Worm (Caenorhabditis elegans) whole organism, early embryonic: ENCODE results near the gene W05E10.1.

Experiments used
- ama-1 ChIP-seq: fragments of 150-350 bp; optimal IDR thresholded peaks from 2 replicates; lab custom pipeline; 2014
- hmbx-1 ChIP-seq: sonication (generic microtip); optimal IDR thresholded peaks from 2 replicates; lab custom pipeline; 2016; ENCODE audit warnings: mild to moderate bottlenecking, missing genetic modification characterization, missing compliant biosample characterization
- hmg-4 ChIP-seq: fragments of 200-800 bp; sonication (Bioruptor generic); optimal IDR thresholded peaks from 2 replicates; lab custom pipeline; 2018; ENCODE audit warnings: mild to moderate bottlenecking, missing genetic modification characterization, missing compliant biosample characterization
- scrt-1 ChIP-seq: fragments of 200-800 bp; sonication (Bioruptor generic); IDR thresholded peaks from 2 replicates; pipeline ENCODE4 v1.3.6; 2022; ENCODE audit warnings: missing genetic modification characterization, missing compliant biosample characterization
- tbx-11 ChIP-seq: fragments of 200-800 bp; sonication (Bioruptor generic); IDR thresholded peaks from 2 replicates; pipeline ENCODE4 v1.3.6; 2022; ENCODE audit warnings: missing genetic modification characterization, missing compliant biosample characterization
- tra-4 ChIP-seq: sonication (generic microtip); optimal IDR thresholded peaks from 2 replicates; lab custom pipeline; 2017; ENCODE audit warnings: missing genetic modification characterization, missing compliant biosample characterization

DNA sequence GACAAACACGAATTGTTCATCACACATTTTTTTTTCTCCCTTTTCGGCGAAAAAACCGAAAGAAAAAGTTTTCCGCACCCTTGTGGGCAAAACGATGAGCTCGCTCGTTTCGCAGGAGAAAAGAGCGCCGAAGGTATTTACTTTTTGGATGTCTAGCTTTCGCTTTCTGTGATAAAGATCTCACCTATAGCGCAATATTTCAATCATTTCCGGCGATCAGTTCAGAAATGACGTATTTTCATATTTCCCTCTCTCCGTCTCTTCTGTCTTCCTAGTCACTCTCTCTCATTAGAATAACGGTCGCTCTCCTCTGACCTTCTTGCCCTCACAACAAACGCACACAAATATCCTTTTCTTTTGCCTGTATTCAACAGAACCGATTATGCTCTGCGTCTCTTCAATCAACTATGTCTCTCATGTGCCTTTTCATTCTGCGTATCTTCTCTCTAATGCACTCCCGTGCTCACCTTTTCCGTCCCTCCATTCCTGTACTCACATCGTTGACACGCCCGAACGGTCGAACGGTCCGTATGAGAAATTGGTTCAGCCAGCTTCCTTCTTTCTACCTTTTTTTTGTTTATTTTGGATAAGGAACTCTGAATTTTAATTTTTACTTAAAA, 17.6 kb downstream of the W05E10.1 start:
- TF ChIP-seq ama-1 (no peak), scrt-1 (no peak), tra-4 (tag; lab: Kevin White, UChicago) (no peak), hmbx-1 (tag; lab: Kevin White, UChicago) (no peak), tbx-11 (GFP tag; lab: Robert Waterston, UW) (no peak), hmg-4 (GFP tag; lab: Kevin White, UChicago) (peak; percentile 30)
